Worm (Caenorhabditis elegans) whole organism, early embryonic: ENCODE results near the gene F28B12.6.

Experiments
- B0310.2 ChIP-seq: sonication (generic microtip); optimal IDR thresholded peaks from 2 replicates; lab custom pipeline; 2016; ENCODE audit warnings: mild to moderate bottlenecking, missing genetic modification characterization, missing compliant biosample characterization
- F13C5.2 ChIP-seq: sonication (generic microtip); optimal IDR thresholded peaks from 2 replicates; lab custom pipeline; 2017; ENCODE audit warnings: mild to moderate bottlenecking, missing genetic modification characterization, inconsistent platforms, missing compliant biosample characterization
- aly-1 ChIP-seq: sonication (generic microtip); optimal IDR thresholded peaks from 2 replicates; lab custom pipeline; 2016; ENCODE audit warnings: missing genetic modification characterization, missing compliant biosample characterization
- ama-1 ChIP-seq: fragments of 150-350 bp; optimal IDR thresholded peaks from 2 replicates; lab custom pipeline; 2014
- ceh-13 ChIP-seq: fragments of 200-800 bp; sonication (Bioruptor generic); optimal IDR thresholded peaks from 2 replicates; lab custom pipeline; 2018; ENCODE audit warnings: mild to moderate bottlenecking, missing genetic modification characterization, missing compliant biosample characterization
- ceh-36 ChIP-seq: sonication (generic microtip); optimal IDR thresholded peaks from 2 replicates; lab custom pipeline; 2016; ENCODE audit warnings: missing genetic modification characterization, inconsistent platforms, missing compliant biosample characterization
- ets-7 ChIP-seq: sonication (generic microtip); optimal IDR thresholded peaks from 2 replicates; lab custom pipeline; 2016; ENCODE audit warnings: missing genotype, missing genetic modification characterization, missing compliant biosample characterization
- flt-1 ChIP-seq: fragments of 200-800 bp; sonication (Bioruptor generic); IDR thresholded peaks from 2 replicates; pipeline ENCODE4 v1.3.6; 2022; ENCODE audit warnings: missing genetic modification characterization, missing compliant biosample characterization
- hmbx-1 ChIP-seq: sonication (generic microtip); optimal IDR thresholded peaks from 2 replicates; lab custom pipeline; 2016; ENCODE audit warnings: mild to moderate bottlenecking, missing genetic modification characterization, missing compliant biosample characterization
- hmg-4 ChIP-seq: fragments of 200-800 bp; sonication (Bioruptor generic); optimal IDR thresholded peaks from 2 replicates; lab custom pipeline; 2018; ENCODE audit warnings: mild to moderate bottlenecking, missing genetic modification characterization, missing compliant biosample characterization
- hnd-1 ChIP-seq: sonication (generic microtip); optimal IDR thresholded peaks from 2 replicates; lab custom pipeline; 2016; ENCODE audit warnings: missing genetic modification characterization, missing compliant biosample characterization
- pes-1 ChIP-seq: fragments of 200-800 bp; sonication (Bioruptor generic); IDR thresholded peaks from 2 replicates; pipeline ENCODE4 v1.3.6; 2022; ENCODE audit warnings: missing genetic modification reagents, missing genetic modification characterization, missing compliant biosample characterization
- scrt-1 ChIP-seq: fragments of 200-800 bp; sonication (Bioruptor generic); IDR thresholded peaks from 2 replicates; pipeline ENCODE4 v1.3.6; 2022; ENCODE audit warnings: missing genetic modification characterization, missing compliant biosample characterization
- sea-1 ChIP-seq: fragments of 200-800 bp; sonication (Bioruptor generic); conservative IDR thresholded peaks from 2 replicates; pipeline ENCODE4 v1.3.6; 2022; ENCODE audit warnings: missing genetic modification characterization, missing compliant biosample characterization
- tbx-11 ChIP-seq: fragments of 200-800 bp; sonication (Bioruptor generic); IDR thresholded peaks from 2 replicates; pipeline ENCODE4 v1.3.6; 2022; ENCODE audit warnings: missing genetic modification characterization, missing compliant biosample characterization
- tbx-37 ChIP-seq: fragments of 200-800 bp; sonication (Bioruptor generic); conservative IDR thresholded peaks from 2 replicates; pipeline ENCODE4 v1.3.6; 2022; ENCODE audit warnings: missing genetic modification reagents, missing genetic modification characterization, missing compliant biosample characterization
- tra-4 ChIP-seq: sonication (generic microtip); optimal IDR thresholded peaks from 2 replicates; lab custom pipeline; 2017; ENCODE audit warnings: missing genetic modification characterization, missing compliant biosample characterization

F28B12.6 gene

DNA sequence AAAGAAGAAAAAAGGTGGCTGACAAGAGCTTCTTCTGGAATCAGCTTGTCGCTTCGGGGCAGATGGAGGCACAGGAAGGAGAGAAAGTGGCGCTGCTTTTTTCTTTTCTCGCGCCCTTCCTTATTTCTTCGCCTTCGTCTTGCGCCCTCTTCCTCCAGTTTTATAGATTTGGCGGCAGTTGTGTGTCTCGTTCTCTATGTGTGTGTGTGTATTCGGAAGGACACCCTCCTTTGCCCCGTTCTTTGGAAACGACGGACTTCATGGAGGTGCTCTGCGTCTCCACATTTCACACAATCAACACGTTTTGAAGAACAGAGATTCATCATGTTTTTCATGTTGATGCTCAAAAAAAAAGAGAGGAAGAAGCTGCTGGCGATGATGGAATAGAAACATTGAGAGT, 8.0 kb downstream of the F28B12.6 start:
- TF ChIP-seq flt-1 (GFP tag; lab: Robert Waterston, UW) = no peak
- TF ChIP-seq hmbx-1 = no peak
- TF ChIP-seq aly-1 (tag; lab: Kevin White, UChicago) = no peak
- no peak for TF ChIP-seq scrt-1 (GFP tag; lab: Robert Waterston, UW)
- TF ChIP-seq ceh-36 (tag; lab: Kevin White, UChicago) = no peak
- TF ChIP-seq tra-4 (tag; lab: Kevin White, UChicago) = no peak
- no peak for TF ChIP-seq F13C5.2 (tag; lab: Kevin White, UChicago)
- no peak for TF ChIP-seq ama-1 (lab: Kevin White, UChicago)
- TF ChIP-seq pes-1 (GFP tag; lab: Robert Waterston, UW) = no peak
- TF ChIP-seq tbx-37 (GFP tag; lab: Robert Waterston, UW) = no peak
- TF ChIP-seq B0310.2 (tag; lab: Kevin White, UChicago) = no peak
- TF ChIP-seq hnd-1 (tag; lab: Kevin White, UChicago) = no peak
- TF ChIP-seq ets-7 (tag; lab: Kevin White, UChicago) = no peak
- no peak for TF ChIP-seq ceh-13 (GFP tag; lab: Kevin White, UChicago)
- TF ChIP-seq tbx-11 = no peak
- no peak for TF ChIP-seq sea-1
- no peak for TF ChIP-seq hmg-4 (GFP tag; lab: Kevin White, UChicago)

DNA sequence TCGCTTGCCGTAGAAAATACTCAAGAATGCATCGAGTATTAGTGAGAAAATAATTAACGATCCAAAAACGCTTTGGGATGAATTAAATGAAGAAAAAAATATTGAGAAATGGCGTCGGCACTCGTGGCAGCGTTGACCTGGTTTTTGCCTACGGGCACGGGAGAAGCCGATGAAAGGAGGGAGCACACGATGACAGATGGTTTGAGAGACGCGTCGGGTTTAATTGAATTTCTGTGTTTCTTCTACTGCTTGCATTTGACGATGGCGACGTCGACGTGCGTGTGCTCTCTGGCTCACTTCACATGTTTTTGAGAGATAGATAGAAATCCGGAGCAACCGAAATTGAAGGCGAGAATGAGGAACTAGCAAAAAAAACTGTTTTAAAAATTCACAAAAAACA, 10.0 kb downstream of the F28B12.6 start:
- TF ChIP-seq ama-1 (lab: Kevin White, UChicago) (no peak), tbx-37 (GFP tag; lab: Robert Waterston, UW) (no peak), flt-1 (GFP tag; lab: Robert Waterston, UW) (no peak), hmg-4 (GFP tag; lab: Kevin White, UChicago) (no peak), aly-1 (tag; lab: Kevin White, UChicago) (no peak), B0310.2 (tag; lab: Kevin White, UChicago) (no peak), ets-7 (tag; lab: Kevin White, UChicago) (no peak), ceh-13 (GFP tag; lab: Kevin White, UChicago) (no peak), ceh-36 (tag; lab: Kevin White, UChicago) (no peak), hmbx-1 (no peak), sea-1 (no peak), pes-1 (GFP tag; lab: Robert Waterston, UW) (no peak), F13C5.2 (tag; lab: Kevin White, UChicago) (no peak), tbx-11 (no peak), hnd-1 (tag; lab: Kevin White, UChicago) (no peak)

DNA sequence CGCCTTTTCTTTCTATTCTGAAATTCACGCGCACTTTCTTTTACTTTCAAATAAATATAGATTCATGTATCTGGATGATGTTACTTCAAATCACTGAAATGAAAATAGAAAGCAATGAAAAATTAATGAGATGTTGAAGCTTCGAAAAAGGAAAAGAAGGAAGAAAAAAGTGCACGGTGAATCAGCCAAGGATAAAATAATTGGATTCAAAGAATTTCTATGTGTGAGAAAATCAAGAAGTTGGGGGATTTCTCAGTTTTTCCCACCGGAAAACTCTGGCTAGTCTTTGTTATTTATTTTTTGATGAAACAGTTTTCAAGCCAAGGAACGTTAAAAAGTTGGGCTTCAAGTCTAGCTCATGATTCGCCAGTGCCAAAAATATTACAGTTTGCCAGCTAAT, 11.1 kb downstream of the F28B12.6 start:
- TF ChIP-seq hmbx-1 (no peak), flt-1 (GFP tag; lab: Robert Waterston, UW) (no peak), ets-7 (tag; lab: Kevin White, UChicago) (no peak), tbx-11 (no peak), tbx-37 (GFP tag; lab: Robert Waterston, UW) (no peak), scrt-1 (GFP tag; lab: Robert Waterston, UW) (no peak), aly-1 (tag; lab: Kevin White, UChicago) (no peak), B0310.2 (tag; lab: Kevin White, UChicago) (no peak), sea-1 (no peak), F13C5.2 (tag; lab: Kevin White, UChicago) (no peak)

DNA sequence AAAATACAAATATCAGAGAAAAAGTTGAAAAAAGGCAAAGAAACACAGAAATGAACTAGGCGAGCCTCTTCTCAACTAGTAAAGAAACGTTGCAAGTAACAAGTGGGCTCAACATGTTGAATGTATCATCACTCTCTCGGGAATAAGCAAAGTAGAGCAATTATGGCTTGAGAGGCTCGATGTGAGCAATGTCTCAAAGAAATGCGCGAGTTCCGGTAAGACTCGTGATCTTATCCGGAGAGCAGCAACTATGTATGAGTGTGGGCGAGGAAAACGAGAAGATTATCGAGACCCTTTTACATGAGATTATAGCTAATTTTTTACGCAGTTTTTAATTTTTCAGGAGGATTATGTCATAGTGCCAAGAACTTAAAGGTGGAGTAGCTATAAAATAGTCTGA, 11.6 kb downstream of the F28B12.6 start:
- no peak for TF ChIP-seq scrt-1 (GFP tag; lab: Robert Waterston, UW)
- no peak for TF ChIP-seq F13C5.2 (tag; lab: Kevin White, UChicago)
- TF ChIP-seq hmg-4 (GFP tag; lab: Kevin White, UChicago) = no peak
- TF ChIP-seq ets-7 (tag; lab: Kevin White, UChicago) = no peak
- TF ChIP-seq ceh-36 (tag; lab: Kevin White, UChicago) = no peak
- TF ChIP-seq B0310.2 (tag; lab: Kevin White, UChicago) = no peak
- TF ChIP-seq tbx-11 = no peak
- no peak for TF ChIP-seq ama-1 (lab: Kevin White, UChicago)
- TF ChIP-seq hmbx-1 = no peak
- TF ChIP-seq pes-1 (GFP tag; lab: Robert Waterston, UW) = no peak

DNA sequence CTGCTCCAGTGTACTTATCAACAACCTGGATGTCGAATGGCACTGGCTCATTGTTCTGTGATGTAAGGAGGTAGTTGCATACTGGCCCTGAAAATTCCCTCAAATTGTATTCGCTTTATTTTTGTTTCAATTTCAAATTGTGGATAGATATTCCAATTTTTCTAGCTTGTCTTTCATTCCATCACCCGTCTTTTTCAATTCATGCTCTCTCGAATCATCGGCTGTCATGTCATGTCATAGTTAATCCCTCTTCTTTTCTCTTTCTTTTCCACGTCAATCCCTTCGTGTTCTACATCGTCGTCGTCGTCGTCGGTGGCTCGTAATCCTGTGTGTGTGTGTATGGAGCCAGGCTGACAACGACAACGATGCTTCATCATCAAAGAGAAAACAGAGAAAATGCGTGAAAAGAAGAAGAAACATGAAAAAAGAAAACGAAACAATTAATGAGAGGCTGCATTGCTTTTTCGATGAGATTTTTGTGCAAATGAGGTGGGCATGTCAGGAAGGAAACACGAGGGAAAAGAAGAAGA, 15.0 kb downstream of the F28B12.6 start:
- TF ChIP-seq ceh-36 (tag; lab: Kevin White, UChicago) (peak; percentile 19), hnd-1 (tag; lab: Kevin White, UChicago) (no peak)

DNA sequence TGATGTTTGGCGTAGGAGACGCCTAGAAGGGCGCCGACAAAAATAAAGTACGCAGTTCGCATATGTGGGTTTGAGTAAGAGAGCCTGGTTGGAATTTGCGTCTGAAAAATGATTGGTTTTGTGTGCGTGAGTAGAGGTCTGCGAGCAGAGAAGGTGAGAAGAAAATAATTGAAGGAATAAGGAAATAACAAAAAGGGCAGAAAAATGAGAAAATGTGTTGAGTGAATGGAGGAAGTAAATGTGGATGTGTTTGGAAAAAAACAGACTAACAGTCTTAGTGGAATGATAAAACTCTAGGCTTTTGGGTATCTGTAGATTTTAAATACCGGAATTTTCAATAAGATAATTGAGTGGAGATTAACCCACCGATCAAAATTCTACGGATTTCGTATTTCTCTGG, 15.9 kb downstream of the F28B12.6 start, which contains the start of gene casy-1:
TSS of gene casy-1 (minus strand) at position 101 of the 400 bp plus-strand sequence.
- TF ChIP-seq tbx-11 (no peak), ama-1 (lab: Kevin White, UChicago) (no peak), tbx-37 (GFP tag; lab: Robert Waterston, UW) (no peak), pes-1 (GFP tag; lab: Robert Waterston, UW) (no peak), F13C5.2 (tag; lab: Kevin White, UChicago) (no peak), flt-1 (GFP tag; lab: Robert Waterston, UW) (no peak), aly-1 (tag; lab: Kevin White, UChicago) (no peak)

DNA sequence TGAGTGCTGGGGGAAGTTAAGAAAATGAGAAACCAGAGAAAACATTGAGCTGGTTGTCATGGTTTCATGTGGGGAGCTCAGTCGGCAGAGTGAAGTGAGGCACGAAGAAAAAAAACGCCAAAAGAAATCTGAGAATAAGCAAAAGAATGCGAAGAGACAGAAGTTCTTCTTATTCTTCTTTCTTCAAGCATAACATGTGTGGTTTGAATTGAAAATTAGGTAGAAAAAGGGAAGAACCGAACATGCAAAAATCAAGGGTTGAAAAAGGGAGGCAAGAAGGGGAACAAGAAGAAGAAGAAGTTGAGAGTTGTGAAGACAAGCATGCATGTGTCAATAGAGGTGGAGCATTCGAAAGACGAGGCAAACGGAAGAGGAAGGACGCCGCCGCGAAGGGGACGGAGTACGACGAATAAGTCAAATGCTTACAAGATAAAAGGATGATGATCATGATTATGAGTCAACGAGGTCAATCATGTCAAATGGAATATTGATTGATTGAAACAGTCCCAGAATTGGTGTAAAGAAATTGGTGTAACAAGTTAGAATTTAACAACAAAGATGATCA, 17.2 kb downstream of the F28B12.6 start:
- TF ChIP-seq tbx-11 (no peak), hnd-1 (tag; lab: Kevin White, UChicago) (no peak), pes-1 (GFP tag; lab: Robert Waterston, UW) (no peak), hmbx-1 (no peak), B0310.2 (tag; lab: Kevin White, UChicago) (no peak), ceh-13 (GFP tag; lab: Kevin White, UChicago) (no peak), tra-4 (tag; lab: Kevin White, UChicago) (no peak), flt-1 (GFP tag; lab: Robert Waterston, UW) (no peak), hmg-4 (GFP tag; lab: Kevin White, UChicago) (no peak), ama-1 (lab: Kevin White, UChicago) (no peak), aly-1 (tag; lab: Kevin White, UChicago) (no peak)
